Worm (Caenorhabditis elegans) whole organism, L2 larva: ENCODE measurements around the gene sre-56.
A peak's percentile ranks its signal among the peaks of the same experiment; 100 is the strongest.

Experiments
- F13H6.1 ChIP-seq: sonication (generic microtip); optimal IDR thresholded peaks from 2 replicates; lab custom pipeline; 2016; ENCODE audit warnings: missing genetic modification characterization, missing compliant biosample characterization
- R02D3.7 ChIP-seq: fragments of 150-350 bp; optimal IDR thresholded peaks from 2 replicates; lab custom pipeline; 2014; ENCODE audit warnings: missing biosample characterization, missing genetic modification characterization
- ZK546.5 ChIP-seq: sonication (generic microtip); optimal IDR thresholded peaks from 2 replicates; lab custom pipeline; 2017; ENCODE audit warnings: missing biosample characterization, missing genetic modification characterization
- alr-1 ChIP-seq: fragments of 150-350 bp; optimal IDR thresholded peaks from 2 replicates; lab custom pipeline; 2014; ENCODE audit warnings: missing biosample characterization, missing genetic modification characterization
- ama-1 ChIP-seq: fragments of 150-350 bp; optimal IDR thresholded peaks from 2 replicates; lab custom pipeline; 2018; ENCODE audit warnings: inconsistent platforms
- blmp-1 ChIP-seq: sonication (generic microtip); optimal IDR thresholded peaks from 2 replicates; lab custom pipeline; 2017; ENCODE audit warnings: missing genetic modification characterization, mild to moderate bottlenecking, missing compliant biosample characterization, antibody characterized with exemption, moderate library complexity; ENCODE audit not compliant: insufficient read depth
- ceh-16 ChIP-seq: fragments of 150-350 bp; optimal IDR thresholded peaks from 2 replicates; lab custom pipeline; 2014; ENCODE audit warnings: missing biosample characterization, missing genetic modification characterization
- ceh-82 ChIP-seq: fragments of 150-350 bp; optimal IDR thresholded peaks from 2 replicates; lab custom pipeline; 2014; ENCODE audit warnings: missing biosample characterization, missing genetic modification characterization
- dmd-4 ChIP-seq: sonication (generic microtip); optimal IDR thresholded peaks from 2 replicates; lab custom pipeline; 2017; ENCODE audit warnings: missing biosample characterization, missing genetic modification characterization
- fos-1 ChIP-seq: fragments of 150-350 bp; optimal IDR thresholded peaks from 2 replicates; lab custom pipeline; 2014; ENCODE audit warnings: missing biosample characterization, missing genetic modification characterization
- gmeb-1 ChIP-seq: fragments of 150-350 bp; optimal IDR thresholded peaks from 2 replicates; lab custom pipeline; 2014; ENCODE audit warnings: missing biosample characterization, missing genetic modification characterization
- lin-11 ChIP-seq: fragments of 150-350 bp; sonication (generic microtip); optimal IDR thresholded peaks from 2 replicates; lab custom pipeline; 2014; ENCODE audit warnings: missing biosample characterization, missing genetic modification characterization, inconsistent platforms, mixed read lengths
- lin-13 ChIP-seq: fragments of 150-350 bp; optimal IDR thresholded peaks from 2 replicates; lab custom pipeline; 2014; ENCODE audit warnings: missing biosample characterization, missing genetic modification reagents, missing genetic modification characterization
- lsy-2 ChIP-seq, 2 experiments: fragments of 150-350 bp in 1 of 2; sonication (generic microtip) in 1 of 2; optimal IDR thresholded peaks; 2 replicates each; lab custom pipeline; 2014 to 2017; ENCODE audit warnings: missing biosample characterization in 2 of 2, missing genetic modification characterization in 2 of 2
- mab-5 ChIP-seq: fragments of 150-350 bp; optimal IDR thresholded peaks from 2 replicates; lab custom pipeline; 2014; ENCODE audit warnings: missing biosample characterization, missing genetic modification characterization
- mbf-1 ChIP-seq: sonication (generic microtip); optimal IDR thresholded peaks from 2 replicates; lab custom pipeline; 2017; ENCODE audit warnings: missing biosample characterization, missing genetic modification characterization
- mdl-1 ChIP-seq, 2 experiments: fragments of 150-350 bp in 1 of 2; sonication (generic microtip) in 1 of 2; optimal IDR thresholded peaks; 2 replicates each; lab custom pipeline; 2017; ENCODE audit warnings: missing biosample characterization in 2 of 2, missing genetic modification characterization in 2 of 2
- nhr-10 ChIP-seq: sonication (generic microtip); optimal IDR thresholded peaks from 2 replicates; lab custom pipeline; 2017; ENCODE audit warnings: missing biosample characterization, missing genetic modification characterization
- nhr-11 ChIP-seq: fragments of 150-350 bp; optimal IDR thresholded peaks from 2 replicates; lab custom pipeline; 2014; ENCODE audit warnings: missing biosample characterization, missing genetic modification characterization
- nhr-12 ChIP-seq: fragments of 150-350 bp; optimal IDR thresholded peaks from 2 replicates; lab custom pipeline; 2014; ENCODE audit warnings: missing biosample characterization, missing genetic modification characterization
- nhr-129 ChIP-seq: fragments of 150-350 bp; optimal IDR thresholded peaks from 2 replicates; lab custom pipeline; 2014; ENCODE audit warnings: missing biosample characterization, missing genetic modification characterization
- nhr-21 ChIP-seq: fragments of 150-350 bp; optimal IDR thresholded peaks from 2 replicates; lab custom pipeline; 2014; ENCODE audit warnings: missing biosample characterization, missing genetic modification characterization
- nhr-23 ChIP-seq: fragments of 150-350 bp; optimal IDR thresholded peaks from 2 replicates; lab custom pipeline; 2014; ENCODE audit warnings: missing biosample characterization, missing genetic modification reagents, missing genetic modification characterization
- nhr-237 ChIP-seq: fragments of 150-350 bp; optimal IDR thresholded peaks from 2 replicates; lab custom pipeline; 2014; ENCODE audit warnings: missing biosample characterization, missing genetic modification characterization
- nhr-77 ChIP-seq: fragments of 150-350 bp; optimal IDR thresholded peaks from 2 replicates; lab custom pipeline; 2014; ENCODE audit warnings: missing biosample characterization, missing genetic modification characterization
- peb-1 ChIP-seq: fragments of 150-350 bp; optimal IDR thresholded peaks from 2 replicates; lab custom pipeline; 2014; ENCODE audit warnings: missing biosample characterization, missing genetic modification characterization
- sem-4 ChIP-seq: fragments of 150-350 bp; optimal IDR thresholded peaks from 2 replicates; lab custom pipeline; 2014; ENCODE audit warnings: missing biosample characterization, missing genetic modification reagents, missing genetic modification characterization
- sma-3 ChIP-seq: sonication (generic microtip); optimal IDR thresholded peaks from 2 replicates; lab custom pipeline; 2016; ENCODE audit warnings: missing genetic modification reagents, missing genetic modification characterization, missing compliant biosample characterization
- sma-9 ChIP-seq, 2 experiments: fragments of 150-350 bp in 1 of 2; sonication (generic microtip) in 1 of 2; optimal IDR thresholded peaks; 2 replicates each; lab custom pipeline; 2014 to 2016; ENCODE audit warnings: missing genetic modification characterization in 2 of 2, mild to moderate bottlenecking in 1 of 2, missing biosample characterization in 1 of 2, missing compliant biosample characterization in 1 of 2, missing genetic modification reagents in 1 of 2, moderate library complexity in 1 of 2
- unc-39 ChIP-seq: fragments of 150-350 bp; optimal IDR thresholded peaks from 2 replicates; lab custom pipeline; 2014; ENCODE audit warnings: missing biosample characterization, missing genetic modification characterization
- unc-55 ChIP-seq: fragments of 150-350 bp; sonication (generic microtip); optimal IDR thresholded peaks from 3 replicates; lab custom pipeline; 2014; ENCODE audit warnings: missing biosample characterization, missing genetic modification reagents, missing genetic modification characterization
- unc-62 ChIP-seq: fragments of 150-350 bp; optimal IDR thresholded peaks from 2 replicates; lab custom pipeline; 2014; ENCODE audit warnings: missing biosample characterization, missing genetic modification reagents, missing genetic modification characterization
- ztf-4 ChIP-seq: fragments of 150-350 bp; optimal IDR thresholded peaks from 2 replicates; lab custom pipeline; 2014; ENCODE audit warnings: missing biosample characterization, missing genetic modification characterization

The sre-56 gene

DNA sequence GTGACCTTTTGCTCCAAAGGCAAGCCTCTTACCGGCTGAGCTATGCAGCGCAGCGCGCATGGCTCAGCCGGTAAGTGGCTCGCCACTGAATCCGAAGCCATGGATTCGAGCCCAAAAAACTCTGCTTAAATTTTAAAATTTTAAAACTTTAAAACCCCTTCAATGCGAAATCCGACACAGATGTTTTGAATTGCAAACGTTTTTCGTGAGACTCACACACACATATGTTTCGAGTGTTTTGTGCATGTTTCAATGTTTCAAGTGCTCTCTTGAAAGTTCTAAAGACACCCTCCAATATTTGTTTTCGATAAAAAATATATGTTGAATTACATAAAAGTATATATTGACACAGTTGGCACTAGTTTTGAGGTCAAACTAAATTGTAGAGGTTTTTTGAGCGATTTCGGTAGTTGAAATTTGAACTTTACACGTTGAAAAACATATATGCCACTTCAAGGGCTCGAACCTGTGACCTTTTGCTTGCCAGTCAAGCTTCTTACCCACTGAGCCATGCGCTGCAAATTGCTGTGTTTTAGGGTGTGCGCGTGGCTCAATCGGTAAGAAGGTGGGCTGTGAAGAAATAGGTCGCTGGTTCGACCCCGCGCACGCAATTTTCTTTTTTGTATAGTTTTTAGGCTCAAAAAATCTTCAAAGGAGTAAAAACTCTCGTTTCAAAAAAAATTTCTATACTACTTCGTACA lies 22.2 kb downstream of the sre-56 start:
- TF ChIP-seq dmd-4 (tag; lab: Kevin White, UChicago) = no peak
- TF ChIP-seq ama-1 (lab: Kevin White, UChicago) = no peak
- TF ChIP-seq blmp-1 (tag; lab: Kevin White, UChicago) = no peak
- TF ChIP-seq ceh-82 = no peak
- TF ChIP-seq unc-55 (GFP tag; lab: Kevin White, UChicago) = no peak
- TF ChIP-seq ZK546.5 (tag; lab: Kevin White, UChicago) = no peak
- no peak for TF ChIP-seq nhr-129 (tag; lab: Kevin White, UChicago)
- no peak for TF ChIP-seq nhr-11
- TF ChIP-seq nhr-23 = no peak
- TF ChIP-seq alr-1 = no peak
- TF ChIP-seq sma-3 (GFP tag; lab: Kevin White, UChicago) = no peak
- TF ChIP-seq nhr-21 (tag; lab: Kevin White, UChicago) = no peak
- TF ChIP-seq nhr-10 (tag; lab: Kevin White, UChicago) = no peak
- no peak for TF ChIP-seq mdl-1 (tag; optimal IDR thresholded peaks at IDR 0.05; lab: Kevin White, UChicago)
- no peak for TF ChIP-seq nhr-77 (tag; lab: Kevin White, UChicago)
- no peak for TF ChIP-seq ztf-4
- no peak for TF ChIP-seq R02D3.7 (tag; lab: Kevin White, UChicago)
- no peak for TF ChIP-seq mbf-1 (tag; lab: Kevin White, UChicago)
- no peak for TF ChIP-seq peb-1
- TF ChIP-seq, all 48 proteins: peak for 0

- TF ChIP-seq dmd-4 (tag; lab: Kevin White, UChicago) (no peak), sem-4 (tag; lab: Kevin White, UChicago) (no peak), alr-1 (no peak), peb-1 (no peak), gmeb-1 (tag; lab: Kevin White, UChicago) (no peak), nhr-12 (no peak), fos-1 (tag; lab: Kevin White, UChicago) (no peak), unc-39 (tag; lab: Kevin White, UChicago) (no peak), unc-55 (GFP tag; lab: Kevin White, UChicago) (no peak)
Measured at ce11 chrII:12348957-12349356, 24.7 kb downstream of the sre-56 start.

DNA sequence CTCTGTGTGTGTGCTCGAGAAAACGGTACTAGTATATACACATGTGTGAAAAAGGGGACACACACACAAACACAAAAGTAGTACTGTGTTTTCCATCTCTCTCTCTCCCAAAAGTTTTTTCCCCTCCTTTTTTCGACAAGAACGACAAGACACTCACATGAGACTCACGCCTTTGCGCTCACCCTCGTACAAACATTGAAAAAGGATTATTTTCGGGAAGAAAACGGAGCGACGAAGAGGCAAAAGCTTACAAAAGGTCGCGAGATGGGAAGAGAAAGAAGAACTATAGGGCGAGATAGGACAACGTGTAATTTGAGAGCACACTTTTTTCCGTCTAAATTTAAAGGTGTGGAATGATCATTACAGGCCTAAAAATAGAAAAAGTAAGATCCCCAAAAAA lies 25.6 kb downstream of the sre-56 start:
- TF ChIP-seq gmeb-1 (tag; lab: Kevin White, UChicago) (peak; percentile 7), nhr-129 (tag; lab: Kevin White, UChicago) (peak; percentile 52), fos-1 (tag; lab: Kevin White, UChicago) (peak; percentile 38), sma-9 (GFP tag; optimal IDR thresholded peaks at IDR 0.05; lab: Kevin White, UChicago) (peak; percentile 14), sma-9 (tag; optimal IDR thresholded peaks at IDR 0.05; lab: Kevin White, UChicago) (no peak), F13H6.1 (tag; lab: Kevin White, UChicago) (peak; percentile 65), mbf-1 (tag; lab: Kevin White, UChicago) (no peak), blmp-1 (tag; lab: Kevin White, UChicago) (no peak), ceh-16 (no peak), unc-62 (no peak)
- TF ChIP-seq, all 48 proteins: peak for 5

DNA sequence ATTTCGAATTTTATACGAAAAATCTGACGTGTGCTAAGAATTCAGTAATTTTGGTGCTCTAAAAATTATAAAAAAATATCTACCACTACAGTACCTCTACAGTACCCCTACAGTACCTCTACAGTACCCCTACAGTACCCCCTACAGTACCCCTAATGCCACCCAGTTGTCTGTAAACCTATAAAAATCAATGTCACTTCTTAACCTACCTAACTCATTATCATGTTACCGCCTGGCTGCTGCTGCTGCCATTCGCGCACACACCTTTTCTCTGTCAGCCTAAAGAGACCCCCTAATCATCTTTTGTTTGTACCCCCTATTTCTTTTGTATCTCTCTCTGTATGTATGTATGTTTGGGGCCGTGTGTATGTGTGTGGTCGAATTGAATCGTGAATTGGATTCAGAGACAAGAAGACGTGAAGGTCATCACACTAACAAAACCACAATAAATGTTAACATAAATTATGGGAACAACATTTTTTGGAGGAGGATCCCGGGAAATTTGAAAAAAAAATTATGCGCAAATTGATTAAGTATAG lies 26.5 kb downstream of the sre-56 start:
- TF ChIP-seq lsy-2 (tag; optimal IDR thresholded peaks at IDR 0.05; lab: Kevin White, UChicago) = peak in 1 of 2 experiments; percentile 28
- no peak for TF ChIP-seq ama-1 (lab: Kevin White, UChicago)
- peak; percentile 17 for TF ChIP-seq nhr-129 (tag; lab: Kevin White, UChicago)

ce11 chrII:12352115-12352514 lies 27.9 kb downstream of the sre-56 start, which contains the start of gene ras-1:
Gene ras-1, minus strand, starts transcription at chrII:12352243.
- TF ChIP-seq nhr-77 (tag; lab: Kevin White, UChicago) (no peak), nhr-21 (tag; lab: Kevin White, UChicago) (no peak), lin-11 (tag; lab: Kevin White, UChicago) (no peak), nhr-237 (tag; lab: Kevin White, UChicago) (no peak), gmeb-1 (tag; lab: Kevin White, UChicago) (no peak), nhr-11 (no peak), dmd-4 (tag; lab: Kevin White, UChicago) (no peak), unc-55 (GFP tag; lab: Kevin White, UChicago) (no peak), mab-5 (no peak), R02D3.7 (tag; lab: Kevin White, UChicago) (no peak), ZK546.5 (tag; lab: Kevin White, UChicago) (no peak), nhr-10 (tag; lab: Kevin White, UChicago) (no peak), nhr-12 (no peak), lin-13 (no peak), nhr-129 (tag; lab: Kevin White, UChicago) (no peak), ceh-16 (no peak)
